ENCODE assay signal across 1 fruit fly cellular context in the genomic region with DNA sequence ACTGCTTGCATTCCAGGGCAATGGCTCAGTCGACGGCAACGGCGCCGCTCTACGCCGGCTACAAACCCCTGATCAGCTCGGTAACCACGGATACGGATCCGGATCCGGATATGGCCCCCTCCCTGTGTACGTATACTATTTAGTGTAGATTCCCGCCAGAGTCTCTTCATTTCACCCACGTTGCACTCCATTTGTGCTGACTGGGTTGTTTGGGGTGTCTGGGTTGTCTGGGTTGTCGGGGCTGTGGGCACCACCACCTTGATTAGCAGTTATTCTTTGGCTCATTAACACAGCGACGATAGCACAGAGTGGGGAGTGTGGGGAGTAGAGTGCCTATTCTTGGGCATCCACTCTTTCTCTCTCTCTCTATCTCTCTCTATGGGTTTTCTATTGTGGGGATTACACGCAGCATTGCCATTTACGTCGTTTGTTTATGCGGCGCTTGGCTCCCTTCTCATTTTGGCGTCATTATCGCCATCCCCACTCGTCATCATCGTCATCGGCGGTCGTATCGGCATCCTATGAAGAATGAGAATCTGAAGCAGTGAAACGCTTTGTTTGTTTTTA.
TF ChIP-seq lines count a peak whose summit lies in the region.

No protein-coding gene starts in this region.

TF ChIP-seq in whole organism, embryonic, 481 proteins besides CTCF, POLR2A, EP300 and RAD21 (continued from another document):
- no peak for TF ChIP-seq nerfin-2 (GFP tag; IDR thresholded peaks at IDR 0.05; lab: Robert Waterston, UW; ENCODE audit: partially characterized antibody)
- no peak for TF ChIP-seq Ets65A (GFP tag; lab: Kevin White, UChicago)
- no peak for TF ChIP-seq Awh (GFP tag; IDR thresholded peaks at IDR 0.05; lab: Robert Waterston, UW)
- no peak for TF ChIP-seq CG42726 (GFP tag; IDR thresholded peaks at IDR 0.05; lab: Robert Waterston, UW; ENCODE audit: partially characterized antibody)
- TF ChIP-seq yki (optimal IDR thresholded peaks at IDR 0.05; lab: Kevin White, UChicago): no peak
- no peak for TF ChIP-seq knrl (GFP tag; IDR thresholded peaks at IDR 0.05; lab: Robert Waterston, UW; ENCODE audit: partially characterized antibody)
- no peak for TF ChIP-seq CG11085 (GFP tag; IDR thresholded peaks at IDR 0.05; lab: Robert Waterston, UW)
- no peak for TF ChIP-seq CkIIα-i1 (GFP tag; IDR thresholded peaks at IDR 0.05; lab: Robert Waterston, UW)
- no peak for TF ChIP-seq tll (GFP tag; optimal IDR thresholded peaks at IDR 0.05; lab: Kevin White, UChicago)
- TF ChIP-seq CG4730 (GFP tag; IDR thresholded peaks at IDR 0.05; lab: Robert Waterston, UW): no peak
- peak; percentile 78 for TF ChIP-seq CG9215 (GFP tag; IDR thresholded peaks at IDR 0.05; lab: Robert Waterston, UW)
- no peak for TF ChIP-seq CG10147 (GFP tag; optimal IDR thresholded peaks at IDR 0.05; lab: Kevin White, UChicago)
- no peak for TF ChIP-seq CG11696 (GFP tag; IDR thresholded peaks at IDR 0.05; lab: Robert Waterston, UW)
- TF ChIP-seq NK7.1 (GFP tag; optimal IDR thresholded peaks at IDR 0.05; lab: Kevin White, UChicago): no peak
- TF ChIP-seq crol (GFP tag; IDR thresholded peaks at IDR 0.05; lab: Robert Waterston, UW): 0 out of 2 replicates have a peak, but pooled peaks have one; percentile 15
- no peak for TF ChIP-seq CG4328 (GFP tag; optimal IDR thresholded peaks at IDR 0.05; lab: Kevin White, UChicago)
- TF ChIP-seq bsh (GFP tag; optimal IDR thresholded peaks at IDR 0.05; lab: Kevin White, UChicago): no peak
- TF ChIP-seq CG15011 (GFP tag; optimal IDR thresholded peaks at IDR 0.05; lab: Kevin White, UChicago): no peak
- TF ChIP-seq pzg (GFP tag; optimal IDR thresholded peaks at IDR 0.05; lab: Kevin White, UChicago): no peak
- no peak for TF ChIP-seq wek (GFP tag; optimal IDR thresholded peaks at IDR 0.05; lab: Kevin White, UChicago)
- TF ChIP-seq Trl (optimal IDR thresholded peaks at IDR 0.05; lab: Kevin White, UChicago): peak; percentile 16 to 52
- no peak for TF ChIP-seq Trl (GFP tag; optimal IDR thresholded peaks at IDR 0.05; lab: Kevin White, UChicago)
- TF ChIP-seq scrt (GFP tag; optimal IDR thresholded peaks at IDR 0.05; lab: Kevin White, UChicago): no peak
- TF ChIP-seq CG14965 (GFP tag; optimal IDR thresholded peaks at IDR 0.05; lab: Kevin White, UChicago; ENCODE audit: borderline replicate concordance): no peak
- TF ChIP-seq her (GFP tag; optimal IDR thresholded peaks at IDR 0.05; lab: Kevin White, UChicago): peak; percentile 23
- no peak for TF ChIP-seq CG9932 (GFP tag; IDR thresholded peaks at IDR 0.05; lab: Robert Waterston, UW)
- TF ChIP-seq ERR (GFP tag; optimal IDR thresholded peaks at IDR 0.05; lab: Kevin White, UChicago): no peak
- 0 out of 2 replicates have a peak, but pooled peaks have one; percentile 31 for TF ChIP-seq CG32532 (GFP tag; IDR thresholded peaks at IDR 0.05; lab: Robert Waterston, UW)
- no peak for TF ChIP-seq psq (GFP tag; optimal IDR thresholded peaks at IDR 0.05; lab: Kevin White, UChicago)
- TF ChIP-seq CG7987 (GFP tag; optimal IDR thresholded peaks at IDR 0.05; lab: Kevin White, UChicago): no peak
- TF ChIP-seq CG15269 (tag; optimal IDR thresholded peaks at IDR 0.05; lab: Kevin White, UChicago): no peak
- TF ChIP-seq dpn (GFP tag; optimal IDR thresholded peaks at IDR 0.05; lab: Kevin White, UChicago): no peak
- TF ChIP-seq kah (GFP tag; optimal IDR thresholded peaks at IDR 0.05; lab: Kevin White, UChicago): no peak
- no peak for TF ChIP-seq lov (optimal IDR thresholded peaks at IDR 0.05; lab: Kevin White, UChicago)
- TF ChIP-seq lov (GFP tag; IDR thresholded peaks at IDR 0.05; lab: Robert Waterston, UW): no peak
- no peak for TF ChIP-seq gcm (GFP tag; optimal IDR thresholded peaks at IDR 0.05; lab: Kevin White, UChicago)
